1 worm cellular context compared by ENCODE assay signal in the genomic region with DNA sequence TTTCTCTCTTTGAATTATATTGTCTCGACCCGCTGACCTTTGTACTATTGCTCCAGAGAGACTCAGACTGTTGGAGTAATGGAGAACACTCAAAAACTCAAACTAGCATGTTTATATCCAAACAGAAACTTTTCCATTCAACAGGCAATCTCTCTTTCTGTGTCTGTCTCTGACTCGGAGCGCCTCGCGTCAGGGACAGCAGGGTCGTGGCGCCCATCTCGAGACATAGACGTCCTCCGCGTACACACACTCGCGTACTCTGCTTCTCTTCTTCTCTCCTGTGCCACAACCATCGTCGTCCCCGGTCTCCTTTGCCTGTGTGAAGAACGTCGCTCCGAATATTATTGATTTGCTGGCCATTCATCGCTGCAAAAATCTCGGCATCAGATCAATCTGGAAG.
TF ChIP-seq lines count a peak whose summit lies in the region.

No protein-coding gene starts in this region.

TF ChIP-seq in whole organism, L1 larva, 84 proteins besides CTCF, POLR2A, EP300 and RAD21 (continued from another document):
- TF ChIP-seq pqm-1 (tag; optimal IDR thresholded peaks at IDR 0.05; lab: Kevin White, UChicago) (no peak), F16B12.6 (tag; optimal IDR thresholded peaks at IDR 0.05; lab: Kevin White, UChicago) (no peak), nhr-71 (tag; optimal IDR thresholded peaks at IDR 0.05; lab: Kevin White, UChicago) (peak; percentile 73), unc-98 (GFP tag; IDR thresholded peaks at IDR 0.05; lab: Robert Waterston, UW) (no peak), aly-2 (tag; optimal IDR thresholded peaks at IDR 0.05; lab: Kevin White, UChicago) (no peak), aha-1 (tag; optimal IDR thresholded peaks at IDR 0.05; lab: Kevin White, UChicago) (no peak), Y116A8C.19 (tag; optimal IDR thresholded peaks at IDR 0.05; lab: Kevin White, UChicago; ENCODE audit: borderline replicate concordance) (no peak), fkh-10 (GFP tag; optimal IDR thresholded peaks at IDR 0.05; lab: Kevin White, UChicago) (no peak), nhr-77 (tag; optimal IDR thresholded peaks at IDR 0.05; lab: Kevin White, UChicago) (peak; percentile 83), nhr-20 (tag; optimal IDR thresholded peaks at IDR 0.05; lab: Kevin White, UChicago) (peak; percentile 76), grh-1 (GFP tag; IDR thresholded peaks at IDR 0.05; lab: Robert Waterston, UW) (no peak), swsn-7 (tag; optimal IDR thresholded peaks at IDR 0.05; lab: Kevin White, UChicago) (peak; percentile 65), tbx-2 (tag; optimal IDR thresholded peaks at IDR 0.05; lab: Kevin White, UChicago) (peak; percentile 60), ceh-63 (GFP tag; optimal IDR thresholded peaks at IDR 0.05; lab: Kevin White, UChicago) (no peak), elt-3 (tag; optimal IDR thresholded peaks at IDR 0.05; lab: Kevin White, UChicago) (peak in 1 of 6 experiments; percentile 39), ceh-88 (GFP tag; IDR thresholded peaks at IDR 0.05; lab: Robert Waterston, UW) (no peak)
